Fruit fly (Drosophila melanogaster) whole organism, embryonic: Measurements from ENCODE around the gene CG32214.
"Not testable (repeated sequence)": the region's sequence is repeated elsewhere in the genome, so short reads cannot be mapped to it uniquely, and the experiment has no call there.

Experiments used
- Antp ChIP-seq: fragments of 200-800 bp; sonication (Bioruptor generic); optimal IDR thresholded peaks from 3 replicates; lab custom pipeline; 2016; ENCODE audit warnings: missing biosample characterization, missing genetic modification characterization
- Bdp1 ChIP-seq: fragments of 200-800 bp; sonication (Bioruptor generic); optimal IDR thresholded peaks from 3 replicates; lab custom pipeline; 2016; ENCODE audit warnings: missing biosample characterization, missing genetic modification characterization
- CG10321 ChIP-seq: fragments of 200-800 bp; sonication (Bioruptor generic); IDR thresholded peaks from 2 replicates; pipeline ENCODE4 v1.3.6; 2022; ENCODE audit warnings: missing biosample characterization, missing genetic modification characterization
- CG10431 ChIP-seq: fragments of 200-800 bp; sonication (Bioruptor generic); optimal IDR thresholded peaks from 3 replicates; lab custom pipeline; 2018; ENCODE audit warnings: missing biosample characterization, mild to moderate bottlenecking, missing genetic modification characterization
- CG10543 ChIP-seq: fragments of 200-800 bp; sonication (Bioruptor generic); optimal IDR thresholded peaks from 3 replicates; lab custom pipeline; 2017; ENCODE audit warnings: missing biosample characterization, mild to moderate bottlenecking, missing genetic modification characterization, moderate library complexity
- CG11456 ChIP-seq: fragments of 200-800 bp; sonication (Bioruptor generic); IDR thresholded peaks from 3 replicates; pipeline ENCODE4 v1.3.6; 2022; ENCODE audit warnings: missing biosample characterization, missing genetic modification characterization
- CG12942 ChIP-seq: fragments of 200-800 bp; sonication (Bioruptor generic); optimal IDR thresholded peaks from 3 replicates; lab custom pipeline; 2016; ENCODE audit warnings: missing biosample characterization, missing genetic modification characterization
- CG13123 ChIP-seq: fragments of 200-800 bp; sonication (Bioruptor generic); optimal IDR thresholded peaks from 2 replicates; lab custom pipeline; 2016; ENCODE audit warnings: missing biosample characterization, missing genetic modification characterization
- CG13894 ChIP-seq: fragments of 200-800 bp; sonication (Bioruptor generic); optimal IDR thresholded peaks from 3 replicates; lab custom pipeline; 2018; ENCODE audit warnings: missing biosample characterization, mild to moderate bottlenecking, missing genetic modification characterization, moderate library complexity
- CG15514 ChIP-seq: fragments of 200-800 bp; sonication (Bioruptor generic); optimal IDR thresholded peaks from 3 replicates; lab custom pipeline; 2017; ENCODE audit warnings: missing biosample characterization, missing genetic modification characterization, mild to moderate bottlenecking, moderate library complexity, missing genetic modification reagents
- CG17186 ChIP-seq: fragments of 200-800 bp; sonication (Bioruptor generic); optimal IDR thresholded peaks from 3 replicates; lab custom pipeline; 2017; ENCODE audit warnings: missing biosample characterization, missing genetic modification reagents, missing genetic modification characterization
- CG18764 ChIP-seq: fragments of 200-800 bp; sonication (Bioruptor generic); optimal IDR thresholded peaks from 3 replicates; lab custom pipeline; 2016; ENCODE audit warnings: missing biosample characterization, missing genetic modification characterization
- CG34376 ChIP-seq: fragments of 200-800 bp; sonication (Bioruptor generic); optimal IDR thresholded peaks from 2 replicates; lab custom pipeline; 2018; ENCODE audit warnings: missing biosample characterization, mild to moderate bottlenecking, missing genetic modification characterization
- CG4328 ChIP-seq: fragments of 200-800 bp; sonication (Bioruptor generic); optimal IDR thresholded peaks from 3 replicates; lab custom pipeline; 2017; ENCODE audit warnings: missing biosample characterization, missing genetic modification reagents, missing genetic modification characterization
- CG7556 ChIP-seq: fragments of 200-800 bp; sonication (Bioruptor generic); optimal IDR thresholded peaks from 2 replicates; lab custom pipeline; 2017; ENCODE audit warnings: missing biosample characterization, mild to moderate bottlenecking, missing genetic modification characterization
- CG7928 ChIP-seq: fragments of 200-800 bp; sonication (Bioruptor generic); optimal IDR thresholded peaks from 2 replicates; lab custom pipeline; 2017; ENCODE audit warnings: missing biosample characterization, mild to moderate bottlenecking, missing genetic modification characterization
- CG8281 ChIP-seq: fragments of 200-800 bp; sonication (Bioruptor generic); optimal IDR thresholded peaks from 2 replicates; lab custom pipeline; 2018; ENCODE audit warnings: missing biosample characterization, mild to moderate bottlenecking, missing genetic modification characterization, moderate library complexity
- CG9727 ChIP-seq: fragments of 200-800 bp; sonication (Bioruptor generic); optimal IDR thresholded peaks from 3 replicates; lab custom pipeline; 2017; ENCODE audit warnings: missing biosample characterization, mild to moderate bottlenecking, missing genetic modification characterization
- Camta ChIP-seq: fragments of 200-800 bp; sonication (Bioruptor generic); optimal IDR thresholded peaks from 2 replicates; lab custom pipeline; 2016; ENCODE audit warnings: missing biosample characterization, missing genetic modification characterization
- D19B ChIP-seq: fragments of 200-800 bp; sonication (Bioruptor generic); optimal IDR thresholded peaks from 2 replicates; lab custom pipeline; 2017; ENCODE audit warnings: missing biosample characterization, mild to moderate bottlenecking, missing genetic modification characterization
- Dll ChIP-seq: fragments of 200-800 bp; sonication (Bioruptor generic); IDR thresholded peaks from 4 replicates; pipeline ENCODE4 v1.3.6; 2022; ENCODE audit warnings: missing biosample characterization, missing genetic modification characterization; ENCODE audit not compliant: partially characterized antibody
- Eip74EF ChIP-seq, 2 experiments: fragments of 200-800 bp in 1 of 2; fragments of >200 bp in 1 of 2; sonication (Bioruptor generic) in 1 of 2; optimal IDR thresholded peaks; 2 replicates each; lab custom pipeline; 2017 to 2019; ENCODE audit warnings: missing biosample characterization in 2 of 2, missing genetic modification characterization in 2 of 2, mild to moderate bottlenecking in 1 of 2, moderate library complexity in 1 of 2
- Hey ChIP-seq: fragments of 200-800 bp; sonication (Bioruptor generic); optimal IDR thresholded peaks from 3 replicates; lab custom pipeline; 2018; ENCODE audit warnings: missing biosample characterization, mild to moderate bottlenecking, missing genetic modification characterization
- HmgD ChIP-seq: fragments of 200-800 bp; sonication (Bioruptor generic); optimal IDR thresholded peaks from 3 replicates; lab custom pipeline; 2016; ENCODE audit warnings: missing biosample characterization, missing genetic modification characterization
- Nf-YA ChIP-seq: fragments of 200-800 bp; sonication (Bioruptor generic); IDR thresholded peaks from 2 replicates; pipeline ENCODE4 v1.3.6; 2022; ENCODE audit warnings: missing biosample characterization, missing genetic modification characterization
- Pdp1 ChIP-seq, 2 experiments: fragments of 200-800 bp; sonication (Bioruptor generic); optimal IDR thresholded peaks; 3 replicates each; lab custom pipeline; 2016; ENCODE audit warnings: missing biosample characterization in 2 of 2, missing genetic modification characterization in 2 of 2, mild to moderate bottlenecking in 1 of 2, moderate library complexity in 1 of 2
- Poxn ChIP-seq: fragments of 200-800 bp; sonication (Bioruptor generic); IDR thresholded peaks from 2 replicates; pipeline ENCODE4 v1.3.6; 2022; ENCODE audit warnings: missing biosample characterization, missing genetic modification characterization
- Ravus ChIP-seq: fragments of 200-800 bp; sonication (Bioruptor generic); IDR thresholded peaks from 2 replicates; pipeline ENCODE4 v1.3.6; 2022; ENCODE audit warnings: missing biosample characterization, missing genetic modification characterization
- Rx ChIP-seq: fragments of 200-800 bp; sonication (Bioruptor generic); IDR thresholded peaks from 2 replicates; pipeline ENCODE4 v1.3.6; 2022; ENCODE audit warnings: missing biosample characterization, missing genetic modification characterization
- Xbp1 ChIP-seq: fragments of 200-800 bp; sonication (Bioruptor generic); optimal IDR thresholded peaks from 3 replicates; lab custom pipeline; 2016; ENCODE audit warnings: missing biosample characterization, mild to moderate bottlenecking, missing genetic modification characterization
- bcd ChIP-seq: fragments of 200-800 bp; sonication (Bioruptor generic); optimal IDR thresholded peaks from 2 replicates; lab custom pipeline; 2017; ENCODE audit warnings: missing biosample characterization, mild to moderate bottlenecking, missing genetic modification characterization
- bsh ChIP-seq, 2 experiments: fragments of 200-800 bp; sonication (Bioruptor generic); optimal IDR thresholded peaks; 2 replicates each; lab custom pipeline; 2017 to 2018; ENCODE audit warnings: mild to moderate bottlenecking in 2 of 2, missing biosample characterization in 2 of 2, missing genetic modification characterization in 2 of 2, moderate library complexity in 1 of 2
- cwo ChIP-seq: fragments of 200-800 bp; sonication (Bioruptor generic); optimal IDR thresholded peaks from 3 replicates; lab custom pipeline; 2017; ENCODE audit warnings: missing biosample characterization, missing genetic modification characterization, mild to moderate bottlenecking, moderate library complexity, missing genetic modification reagents
- dmrt99B ChIP-seq: fragments of 200-800 bp; sonication (Bioruptor generic); optimal IDR thresholded peaks from 2 replicates; lab custom pipeline; 2018; ENCODE audit warnings: missing biosample characterization, mild to moderate bottlenecking, missing genetic modification characterization, moderate library complexity
- en ChIP-seq: fragments of 200-800 bp; sonication (Bioruptor generic); optimal IDR thresholded peaks from 2 replicates; lab custom pipeline; 2016; ENCODE audit warnings: missing biosample characterization, missing genetic modification characterization
- gsb-n ChIP-seq: fragments of 200-800 bp; sonication (Bioruptor generic); optimal IDR thresholded peaks from 3 replicates; lab custom pipeline; 2018; ENCODE audit warnings: missing biosample characterization, mild to moderate bottlenecking, missing genetic modification characterization
- hth ChIP-seq: fragments of >200 bp; optimal IDR thresholded peaks from 2 replicates; lab custom pipeline; 2017; ENCODE audit warnings: inconsistent platforms
- lmd ChIP-seq: fragments of 200-800 bp; sonication (Bioruptor generic); IDR thresholded peaks from 2 replicates; pipeline ENCODE4 v1.3.6; 2022; ENCODE audit warnings: missing biosample characterization, missing genetic modification characterization
- sim ChIP-seq: fragments of 200-800 bp; sonication (Bioruptor generic); IDR thresholded peaks from 2 replicates; pipeline ENCODE4 v1.3.6; 2022; ENCODE audit warnings: missing biosample characterization, missing genetic modification characterization
- sob ChIP-seq: fragments of 200-800 bp; sonication (Bioruptor generic); IDR thresholded peaks from 2 replicates; pipeline ENCODE4 v1.3.6; 2022; ENCODE audit warnings: missing biosample characterization, missing genetic modification characterization
- sug ChIP-seq: fragments of 200-800 bp; optimal IDR thresholded peaks from 2 replicates; lab custom pipeline; 2019; ENCODE audit warnings: missing biosample characterization, mild to moderate bottlenecking, missing genetic modification characterization, moderate library complexity
- trh ChIP-seq: fragments of 200-800 bp; sonication (Bioruptor generic); optimal IDR thresholded peaks from 2 replicates; lab custom pipeline; 2016; ENCODE audit warnings: missing biosample characterization, missing genetic modification characterization
- twi ChIP-seq: fragments of 200-800 bp; optimal IDR thresholded peaks from 2 replicates; lab custom pipeline; 2019; ENCODE audit warnings: missing biosample characterization, mild to moderate bottlenecking, missing genetic modification characterization, moderate library complexity
- wek ChIP-seq: fragments of 200-800 bp; sonication (Bioruptor generic); optimal IDR thresholded peaks from 3 replicates; lab custom pipeline; 2018; ENCODE audit warnings: missing biosample characterization, mild to moderate bottlenecking, missing genetic modification characterization, moderate library complexity
- wor ChIP-seq: fragments of 200-800 bp; sonication (Bioruptor generic); IDR thresholded peaks from 2 replicates; pipeline ENCODE4 v1.3.6; 2022; ENCODE audit warnings: missing biosample characterization, missing genetic modification characterization

CG32214 gene

DNA sequence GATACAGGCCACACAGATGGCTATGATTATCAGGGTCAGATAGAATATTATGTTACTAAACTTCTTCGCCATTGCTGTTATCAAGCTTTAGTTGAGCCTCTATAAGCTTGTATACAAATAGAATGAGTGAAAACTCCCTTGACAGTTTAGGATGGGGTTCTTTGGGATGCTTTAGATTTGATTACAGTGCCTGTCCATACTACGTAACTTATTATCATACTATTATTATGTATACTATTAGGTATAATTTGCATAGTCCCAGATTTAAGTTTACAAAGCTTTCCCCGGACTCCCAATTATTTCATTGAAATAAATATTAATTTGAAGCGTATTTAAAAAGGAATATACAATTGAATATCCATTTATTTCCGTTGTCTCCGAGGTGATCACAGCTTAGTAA is 19.3 kb downstream of the CG32214 start, which contains the start of gene brv1:
Gene brv1, minus strand, starts transcription at position 101 of the 400 bp plus-strand sequence.
- TF ChIP-seq Camta (no peak), CG13123 (GFP tag; lab: Kevin White, UChicago) (no peak), gsb-n (tag; lab: Kevin White, UChicago) (no peak), Antp (GFP tag; lab: Kevin White, UChicago) (no peak), CG12942 (GFP tag; lab: Kevin White, UChicago) (no peak), bsh (GFP tag; optimal IDR thresholded peaks at IDR 0.05; lab: Kevin White, UChicago) (no peak), trh (GFP tag; lab: Kevin White, UChicago) (no peak), Hey (tag; lab: Kevin White, UChicago) (no peak), Xbp1 (no peak), Bdp1 (GFP tag; lab: Kevin White, UChicago) (no peak), Ravus (GFP tag; lab: Robert Waterston, UW) (no peak), CG11456 (GFP tag; lab: Robert Waterston, UW) (no peak), CG7928 (GFP tag; lab: Kevin White, UChicago) (no peak)

DNA sequence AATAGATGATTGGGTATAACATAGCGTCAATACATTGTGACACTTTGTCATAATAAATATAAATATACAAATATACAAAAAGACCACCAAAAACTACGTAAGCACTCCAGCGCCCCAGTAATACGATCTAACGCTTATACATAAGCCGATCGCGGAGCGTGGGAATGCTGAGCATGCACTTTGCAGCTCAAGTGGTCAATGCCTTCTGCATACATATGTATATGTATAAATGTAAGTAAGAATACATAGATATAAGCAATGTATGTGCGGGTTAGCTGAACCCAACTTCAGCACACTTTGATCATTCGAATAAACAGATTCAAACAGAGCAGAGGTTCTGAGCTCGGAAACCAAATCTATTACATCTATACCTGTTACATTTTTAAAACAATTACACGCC is 20.1 kb downstream of the CG32214 start, which contains the start of gene CG32212:
Gene CG32212, plus strand, starts transcription at position 301 of the 400 bp plus-strand sequence.
- TF ChIP-seq en, CG7556, HmgD (GFP tag; lab: Kevin White, UChicago): not testable (repeated sequence)

DNA sequence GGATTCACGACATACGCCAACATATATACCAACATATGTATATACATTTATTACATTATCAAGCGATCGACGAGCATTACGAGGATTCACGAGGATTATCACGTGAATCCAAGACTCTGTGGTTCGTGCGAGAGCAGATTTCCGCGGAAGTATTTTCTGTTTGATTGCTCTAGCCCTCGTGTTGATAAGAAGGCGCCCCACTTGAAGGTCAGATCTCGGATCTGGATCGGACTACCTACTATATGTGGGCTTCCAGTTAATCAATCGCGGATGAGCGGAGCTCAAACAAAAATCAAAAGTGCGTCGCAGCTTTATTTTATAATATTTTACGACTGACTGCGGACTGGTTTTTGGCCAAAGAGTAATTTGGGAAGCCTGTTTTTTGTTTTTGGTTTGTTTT is 27.8 kb downstream of the CG32214 start:
- peak; percentile 49 for TF ChIP-seq CG15514 (GFP tag; lab: Kevin White, UChicago)
- TF ChIP-seq cwo (GFP tag; lab: Kevin White, UChicago), result peak; percentile 69
- peak; percentile 62 for TF ChIP-seq CG34376 (GFP tag; lab: Kevin White, UChicago)
- TF ChIP-seq Pdp1 (GFP tag; optimal IDR thresholded peaks at IDR 0.05; lab: Kevin White, UChicago), result peak in 1 of 2 experiments; percentile 8
- TF ChIP-seq CG10543 (GFP tag; lab: Kevin White, UChicago), result peak; percentile 11
- no peak for TF ChIP-seq CG9727 (GFP tag; lab: Kevin White, UChicago)
- peak in 1 of 2 experiments; percentile 10 for TF ChIP-seq Eip74EF (GFP tag; optimal IDR thresholded peaks at IDR 0.05; lab: Kevin White, UChicago)
- TF ChIP-seq sug (tag; lab: Kevin White, UChicago), result peak; percentile 58
- no peak for TF ChIP-seq CG10431
- TF ChIP-seq Poxn (GFP tag; lab: Robert Waterston, UW), result no peak
- peak; percentile 81 for TF ChIP-seq CG13894 (tag; lab: Kevin White, UChicago)
- TF ChIP-seq, all 482 proteins: peak for 8

DNA sequence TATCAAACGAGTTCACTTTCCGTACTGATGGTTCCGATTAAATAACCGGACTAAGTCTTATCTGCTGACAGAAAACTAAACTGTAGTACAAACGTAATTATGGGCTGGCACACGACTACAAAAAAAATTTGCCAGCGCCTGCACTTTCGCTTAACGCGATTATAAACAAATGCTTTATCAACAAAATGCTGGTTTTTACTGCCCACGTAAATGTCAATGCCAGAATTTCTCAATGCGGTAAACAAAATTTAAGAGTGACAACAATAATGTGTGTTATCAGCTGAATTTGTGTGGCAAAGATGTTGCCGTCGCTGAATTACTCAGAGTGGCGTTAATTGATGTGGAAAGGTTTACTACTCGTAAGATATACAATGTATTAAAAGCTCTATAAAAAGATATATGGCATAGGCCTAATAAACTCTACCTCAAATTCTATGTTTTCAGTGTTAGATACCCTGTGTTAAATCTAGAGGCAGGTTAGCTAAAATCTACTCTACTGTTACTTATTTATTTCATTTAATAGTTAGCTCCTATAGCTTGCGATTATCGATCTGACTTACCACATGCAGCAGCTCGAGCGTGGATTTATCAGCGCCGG is 28.9 kb downstream of the CG32214 start:
- TF ChIP-seq CG18764 (no peak), wek (GFP tag; lab: Kevin White, UChicago) (peak; percentile 32), twi (tag; lab: Kevin White, UChicago) (no peak), D19B (no peak), hth (lab: Kevin White, UChicago) (no peak), CG17186 (GFP tag; lab: Kevin White, UChicago) (no peak), sim (no peak), CG8281 (no peak), dmrt99B (tag; lab: Kevin White, UChicago) (peak; percentile 1), wor (no peak), CG15514 (GFP tag; lab: Kevin White, UChicago) (peak; percentile 28), HmgD (GFP tag; lab: Kevin White, UChicago) (no peak), CG10321 (GFP tag; lab: Robert Waterston, UW) (no peak), Rx (GFP tag; lab: Robert Waterston, UW) (no peak), lmd (no peak), Nf-YA (GFP tag; lab: Robert Waterston, UW) (no peak), bcd (GFP tag; lab: Kevin White, UChicago) (no peak), Dll (GFP tag; lab: Robert Waterston, UW) (no peak), sob (no peak), CG4328 (GFP tag; lab: Kevin White, UChicago) (no peak)
